Worm (Caenorhabditis elegans) whole organism, L3 larva: Measurements from ENCODE around the gene tomm-70.
A peak's percentile ranks its signal among the peaks of the same experiment; 100 is the strongest.

Experiments used
- R02D3.7 ChIP-seq: fragments of 150-350 bp; optimal IDR thresholded peaks from 2 replicates; lab custom pipeline; 2014; ENCODE audit warnings: missing biosample characterization, missing genetic modification characterization
- elt-1 ChIP-seq: fragments of 150-350 bp; optimal IDR thresholded peaks from 2 replicates; lab custom pipeline; 2014; ENCODE audit warnings: missing biosample characterization, missing genetic modification characterization
- nhr-25 ChIP-seq: sonication (generic microtip); optimal IDR thresholded peaks from 2 replicates; lab custom pipeline; 2017; ENCODE audit warnings: missing biosample characterization, missing genetic modification characterization
- pha-4 ChIP-seq: fragments of 150-350 bp; optimal IDR thresholded peaks from 2 replicates; lab custom pipeline; 2014; ENCODE audit warnings: missing biosample characterization, missing genetic modification reagents, missing genetic modification characterization

- no peak for TF ChIP-seq elt-1 (tag; lab: Kevin White, UChicago)
- TF ChIP-seq R02D3.7 (tag; lab: Kevin White, UChicago): no peak
- TF ChIP-seq nhr-25 (tag; lab: Kevin White, UChicago): peak; percentile 63
- peak; percentile 3 for TF ChIP-seq pha-4 (tag; lab: Kevin White, UChicago)
These were observed 46.2 kb upstream of the tomm-70 start for ce11 chrIII:8800796-8801083.
